Fruit fly (Drosophila melanogaster) whole organism, larva: Measurements from ENCODE around the gene Acbp4.

ENCODE experiments used
- noc ChIP-seq: fragments of 200-800 bp; sonication (Bioruptor generic); optimal IDR thresholded peaks from 3 replicates; lab custom pipeline; 2019; ENCODE audit warnings: missing biosample characterization, mild to moderate bottlenecking, missing genetic modification characterization, moderate library complexity

Gene Acbp4

DNA sequence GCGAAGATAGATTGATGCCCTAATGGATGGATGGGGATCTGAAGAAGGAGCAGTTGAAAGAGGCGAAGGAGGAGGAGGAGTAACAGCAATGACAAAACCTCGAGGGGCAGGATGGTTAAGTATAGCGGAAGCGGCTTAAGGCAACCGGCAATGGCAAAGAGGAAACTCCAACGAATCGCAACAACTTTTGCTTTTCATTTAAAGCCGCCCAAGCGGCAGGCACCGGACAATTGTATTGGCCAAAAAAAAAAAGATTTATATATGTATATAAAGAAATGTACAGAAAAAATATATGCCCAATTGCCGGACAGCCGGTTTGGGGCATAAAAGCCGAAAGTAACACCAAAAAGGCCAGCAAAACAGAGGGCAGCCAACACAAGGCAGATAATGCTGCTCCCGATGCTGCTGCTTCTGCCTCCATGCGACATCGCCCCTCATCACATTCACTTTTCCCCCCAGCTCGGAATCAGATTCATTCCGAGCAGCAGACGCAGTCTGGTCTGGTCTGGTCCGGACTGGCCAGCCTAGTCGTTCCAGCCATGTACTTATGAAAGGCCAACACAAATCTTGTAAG lies 36.6 kb downstream of the Acbp4 start:
- no peak for TF ChIP-seq noc (tag; lab: Kevin White, UChicago)

DNA sequence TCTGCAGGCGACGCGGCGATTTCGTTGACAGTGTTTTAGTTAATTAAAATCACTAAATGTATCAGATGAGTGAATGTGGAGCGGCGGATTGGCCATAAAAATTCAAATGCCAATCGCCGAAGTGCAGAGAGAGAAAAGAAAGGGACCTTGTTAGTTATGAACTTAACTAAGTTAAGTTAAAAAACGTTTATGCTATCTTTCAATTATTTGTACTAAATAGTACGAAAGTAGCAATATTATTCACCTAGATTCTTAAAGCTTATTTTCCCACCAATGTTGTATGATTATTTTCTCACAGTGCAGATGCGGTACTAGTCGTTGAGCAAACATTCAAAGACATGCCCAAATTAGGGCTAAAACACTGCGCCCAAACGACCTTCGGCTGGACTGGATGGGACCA lies 37.3 kb downstream of the Acbp4 start:
- TF ChIP-seq noc (tag; lab: Kevin White, UChicago) = no peak

DNA sequence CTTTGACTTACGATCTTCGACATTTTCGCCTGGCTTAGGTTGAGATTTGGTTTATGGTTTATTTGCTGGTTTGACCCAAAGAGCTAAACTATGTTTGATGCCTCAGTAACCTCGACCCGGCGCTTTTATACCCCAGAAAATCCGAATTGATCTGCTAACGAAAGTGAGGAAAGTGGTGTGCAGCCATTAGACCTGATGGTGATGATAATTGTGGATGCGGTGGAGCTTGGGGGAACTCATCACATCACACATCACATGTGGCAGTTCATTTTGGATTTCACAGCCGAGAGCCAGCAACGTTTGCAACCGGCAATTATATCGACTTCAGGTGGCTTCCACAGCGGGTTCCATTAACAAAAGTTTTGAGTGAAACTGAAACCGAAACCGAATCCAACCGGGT lies 39.4 kb downstream of the Acbp4 start, which contains the start of gene Cpr65Eb:
Gene Cpr65Eb, minus strand, starts transcription at position 101 of the 400 bp plus-strand sequence.
- no peak for TF ChIP-seq noc (tag; lab: Kevin White, UChicago)

DNA sequence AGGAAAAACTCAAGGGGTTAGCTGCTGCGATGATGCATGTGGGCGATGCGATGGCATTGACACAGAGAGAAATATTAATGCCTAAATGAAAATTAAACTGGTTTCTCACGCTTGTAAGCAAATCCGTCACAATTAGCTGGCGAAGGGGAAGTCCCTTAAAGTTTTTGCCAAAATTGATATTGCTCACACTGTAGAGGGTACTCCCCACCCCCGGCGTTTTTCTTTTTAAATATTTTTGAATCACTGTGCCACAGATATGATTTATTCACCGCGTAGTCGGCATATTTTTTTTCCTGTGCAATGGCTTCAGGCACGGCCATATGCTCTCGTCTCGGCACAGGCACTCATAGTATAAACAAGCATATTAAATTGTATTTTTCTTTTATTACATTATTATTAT lies 40.7 kb downstream of the Acbp4 start:
- TF ChIP-seq noc (tag; lab: Kevin White, UChicago) = no peak

DNA sequence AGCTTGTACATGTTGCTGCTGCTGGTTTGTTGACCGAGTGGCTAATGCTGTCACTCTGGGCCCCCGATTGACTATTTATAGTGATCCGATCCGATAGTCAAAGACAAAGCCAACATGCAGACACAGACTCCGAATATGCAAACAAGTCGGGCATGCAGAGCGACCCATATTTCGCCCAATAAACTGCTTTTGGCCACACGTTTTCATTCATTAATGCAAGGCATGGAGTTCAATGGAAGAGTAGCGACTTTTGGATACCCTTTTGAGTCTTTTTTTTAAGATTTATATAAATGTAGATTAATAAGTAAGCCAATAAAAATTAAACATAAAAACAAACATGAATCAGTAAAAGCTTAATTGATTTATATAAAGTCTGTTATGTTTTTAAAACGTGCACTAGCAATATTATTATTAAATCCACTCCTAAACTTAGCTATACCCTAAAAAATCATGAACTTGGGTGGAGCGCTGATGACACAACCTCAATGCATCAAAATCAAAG lies 41.5 kb downstream of the Acbp4 start, which contains the start of gene Cpr65Ea:
Gene Cpr65Ea, minus strand, starts transcription at position 51 of the 502 bp plus-strand sequence.
- TF ChIP-seq noc (tag; lab: Kevin White, UChicago) = no peak

DNA sequence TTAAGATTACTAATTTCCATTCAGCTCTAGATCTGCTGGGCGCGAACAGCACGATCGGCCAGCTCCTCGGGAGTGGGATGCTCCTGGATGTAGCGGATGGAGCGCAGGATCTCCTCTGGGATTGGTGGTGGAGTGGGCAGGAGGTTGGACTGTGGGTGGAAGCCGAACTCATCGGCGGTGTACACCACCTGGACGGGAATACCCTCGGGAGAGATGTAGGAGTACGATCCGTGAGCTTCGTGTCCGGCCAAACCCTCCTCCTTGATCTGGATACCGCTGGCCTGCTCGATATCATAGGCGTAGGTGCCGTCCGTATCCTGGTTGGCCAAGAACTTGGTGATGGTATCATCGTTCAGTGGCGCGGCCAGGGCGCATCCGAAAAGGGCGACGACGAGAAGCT lies 42.0 kb downstream of the Acbp4 start:
- TF ChIP-seq noc (tag; lab: Kevin White, UChicago) = no peak

DNA sequence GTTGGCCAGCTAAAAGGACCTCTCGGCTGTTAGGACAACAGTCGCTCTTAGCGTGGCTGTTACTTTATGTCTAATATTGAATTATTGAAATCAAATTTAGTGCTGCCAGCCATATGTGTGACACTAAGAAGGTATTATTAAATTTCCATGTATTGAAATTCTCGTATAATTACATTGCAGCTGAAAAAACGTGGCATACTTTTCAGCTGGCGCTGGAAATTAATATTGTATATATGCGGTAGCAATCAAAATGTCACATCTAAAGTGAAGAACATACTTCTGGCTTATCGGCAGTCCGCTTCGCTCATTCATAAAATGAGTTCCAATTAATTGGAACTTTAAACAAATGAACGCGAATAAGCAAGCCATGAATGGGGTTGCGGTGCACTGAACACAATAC lies 45.9 kb downstream of the Acbp4 start:
- no peak for TF ChIP-seq noc (tag; lab: Kevin White, UChicago)
